Fruit fly (Drosophila melanogaster): ENCODE results near the gene acs.

acs gene

DNA sequence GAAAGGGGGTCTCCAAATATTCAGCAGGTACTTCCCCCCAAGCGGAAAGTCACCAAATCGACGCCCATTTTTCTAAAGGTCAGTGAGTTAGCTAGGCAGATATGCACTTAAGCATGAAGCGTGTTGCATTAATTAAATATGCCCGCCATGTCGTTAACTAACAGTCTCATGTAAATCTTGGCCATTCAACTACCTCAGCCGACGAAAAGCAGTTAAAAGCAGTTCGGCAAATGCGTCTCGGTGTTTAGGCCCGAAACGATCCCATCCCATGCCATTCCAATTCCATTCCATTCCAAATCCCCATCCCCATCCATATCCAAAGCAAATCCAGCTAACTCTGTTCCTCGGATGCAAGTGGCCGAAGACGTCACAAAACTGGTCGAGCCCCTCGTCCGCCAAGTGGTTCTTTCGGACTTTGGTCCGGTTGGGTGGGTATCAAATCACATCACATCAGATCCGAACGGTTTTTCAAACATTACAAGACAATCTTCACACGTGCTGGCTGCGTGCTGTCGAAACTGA lies 31.4 kb upstream of the acs start:
- TF ChIP-seq aop (GFP tag; IDR thresholded peaks at IDR 0.05) (no peak), CG2120 (GFP tag; optimal IDR thresholded peaks at IDR 0.05) (no peak), schlank (tag; optimal IDR thresholded peaks at IDR 0.05) (no peak), fd3F (GFP tag; optimal IDR thresholded peaks at IDR 0.05) (no peak), NC2β (GFP tag; optimal IDR thresholded peaks at IDR 0.05) (no peak), chinmo (GFP tag; IDR thresholded peaks at IDR 0.05; ENCODE audit: partially characterized antibody) (0 out of 4 replicates have a peak, but pooled peaks have one; percentile 60), CG7987 (GFP tag; optimal IDR thresholded peaks at IDR 0.05) (peak; percentile 67), dpn (GFP tag; optimal IDR thresholded peaks at IDR 0.05) (no peak), CG12659 (GFP tag; optimal IDR thresholded peaks at IDR 0.05) (no peak), pros (GFP tag; optimal IDR thresholded peaks at IDR 0.05) (peak; percentile 49), CG12236 (GFP tag; optimal IDR thresholded peaks at IDR 0.05) (no peak), CG7963 (GFP tag; IDR thresholded peaks at IDR 0.05; ENCODE audit: partially characterized antibody) (no peak), CG10462 (GFP tag; optimal IDR thresholded peaks at IDR 0.05) (no peak), Dfd (GFP tag; optimal IDR thresholded peaks at IDR 0.05) (no peak), kay (GFP tag; optimal IDR thresholded peaks at IDR 0.05) (no peak), ci (GFP tag; IDR thresholded peaks at IDR 0.05) (no peak), vvl (GFP tag; IDR thresholded peaks at IDR 0.05) (peak; percentile 50; the same call in 1 of the 2 replicates), CG34376 (GFP tag; optimal IDR thresholded peaks at IDR 0.05) (no peak), HmgZ (tag; optimal IDR thresholded peaks at IDR 0.05) (no peak), CG1603 (tag; optimal IDR thresholded peaks at IDR 0.05) (no peak), CG32772 (GFP tag; IDR thresholded peaks at IDR 0.05) (no peak), ind (GFP tag; optimal IDR thresholded peaks at IDR 0.05) (no peak), sob (GFP tag; IDR thresholded peaks at IDR 0.05) (no peak), CG31365 (tag; optimal IDR thresholded peaks at IDR 0.05) (peak; percentile 29), ranshi (GFP tag; IDR thresholded peaks at IDR 0.05) (no peak), cwo (GFP tag; optimal IDR thresholded peaks at IDR 0.05) (peak; percentile 10), pfk (GFP tag; optimal IDR thresholded peaks at IDR 0.05) (peak; percentile 90), Dip2 (GFP tag; IDR thresholded peaks at IDR 0.05) (no peak), CG17328 (GFP tag; IDR thresholded peaks at IDR 0.05) (no peak), Dek (tag; optimal IDR thresholded peaks at IDR 0.05) (no peak), CG4282 (GFP tag; optimal IDR thresholded peaks at IDR 0.05) (no peak), CG18619 (GFP tag; optimal IDR thresholded peaks at IDR 0.05) (no peak), CG10431 (GFP tag; optimal IDR thresholded peaks at IDR 0.05) (peak; percentile 72), salm (tag; optimal IDR thresholded peaks at IDR 0.05) (no peak), nerfin-1 (tag; optimal IDR thresholded peaks at IDR 0.05) (no peak), gem (tag; optimal IDR thresholded peaks at IDR 0.05) (peak; percentile 68), vfl (GFP tag; optimal IDR thresholded peaks at IDR 0.05) (no peak), tin (GFP tag; optimal IDR thresholded peaks at IDR 0.05) (no peak), Trl (optimal IDR thresholded peaks at IDR 0.05) (no peak), Trl (GFP tag; optimal IDR thresholded peaks at IDR 0.05) (no peak), jumu (GFP tag; optimal IDR thresholded peaks at IDR 0.05) (no peak)

DNA sequence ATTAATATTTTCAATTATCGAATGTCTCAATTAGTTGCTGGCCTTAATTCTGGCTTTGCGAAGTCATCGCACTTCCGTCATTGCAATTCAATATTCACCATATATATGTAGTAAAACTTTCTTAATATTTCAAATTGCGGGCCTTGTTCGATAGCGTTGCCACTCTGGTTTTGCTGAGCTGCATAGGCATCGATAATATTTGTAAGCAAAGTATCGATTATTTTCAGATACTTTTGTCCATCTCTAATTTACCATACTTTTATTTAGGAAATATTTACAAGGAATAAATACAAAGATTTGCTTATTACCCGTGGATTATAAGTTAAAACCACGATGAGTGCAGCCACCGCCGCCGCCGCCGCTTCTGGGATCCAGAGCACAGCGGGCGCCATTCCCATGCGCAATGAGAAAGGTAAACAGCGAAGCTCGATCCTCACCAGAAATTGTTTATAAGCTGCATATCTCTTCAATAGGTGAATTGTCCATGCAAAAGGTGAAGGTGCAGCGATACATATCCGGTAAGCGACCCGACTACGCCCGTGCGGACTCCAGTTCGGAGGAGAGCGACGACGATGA lies 30.5 kb upstream of the acs start, which contains the start of gene Mfap1:
TSS of gene Mfap1 (plus strand) at position 226 of the 576 bp plus-strand sequence.
- TF ChIP-seq Mad (GFP tag; optimal IDR thresholded peaks at IDR 0.05) (no peak), otp (GFP tag; IDR thresholded peaks at IDR 0.05) (no peak), pan (optimal IDR thresholded peaks at IDR 0.05) (no peak), pan (GFP tag; optimal IDR thresholded peaks at IDR 0.05 in 1 of 2, IDR thresholded peaks at IDR 0.05 in 1 of 2) (no peak), CG17802 (tag; optimal IDR thresholded peaks at IDR 0.05) (no peak), CG7963 (GFP tag; IDR thresholded peaks at IDR 0.05; ENCODE audit: partially characterized antibody) (peak; percentile 24; the same call in 1 of the 3 replicates), Sin3A (optimal IDR thresholded peaks at IDR 0.05) (peak; percentile 11), ATbp (GFP tag; optimal IDR thresholded peaks at IDR 0.05) (no peak), NK7.1 (GFP tag; optimal IDR thresholded peaks at IDR 0.05) (no peak), mam (GFP tag; optimal IDR thresholded peaks at IDR 0.05) (peak; percentile 58), sqz (GFP tag; optimal IDR thresholded peaks at IDR 0.05) (no peak), bbx (GFP tag; IDR thresholded peaks at IDR 0.05; ENCODE audit: partially characterized antibody) (peak; percentile 61; the same call in 1 of the 2 replicates), rib (GFP tag; IDR thresholded peaks at IDR 0.05) (no peak), CG5953 (GFP tag; IDR thresholded peaks at IDR 0.05) (no peak)

All from whole organism, embryonic.